Worm (Caenorhabditis elegans) whole organism, midembryonic: ENCODE results near the gene C14H10.3.

Experiments
- flt-1 ChIP-seq: fragments of 200-800 bp; sonication (Bioruptor generic); IDR thresholded peaks from 2 replicates; pipeline ENCODE4 v1.3.6; 2022; ENCODE audit warnings: missing genetic modification characterization, missing compliant biosample characterization
- klf-2 ChIP-seq: fragments of 200-800 bp; sonication (Bioruptor generic); conservative IDR thresholded peaks from 2 replicates; pipeline ENCODE4 v1.3.6; 2022; ENCODE audit warnings: missing genetic modification reagents, missing genetic modification characterization, missing compliant biosample characterization
- med-1 ChIP-seq: sonication (generic microtip); optimal IDR thresholded peaks from 2 replicates; lab custom pipeline; 2017; ENCODE audit warnings: missing genetic modification characterization, mild to moderate bottlenecking, missing compliant biosample characterization, antibody characterized with exemption, missing genetic modification reagents; ENCODE audit not compliant: insufficient read depth
- ztf-23 ChIP-seq: fragments of 200-800 bp; sonication (Bioruptor generic); IDR thresholded peaks from 2 replicates; pipeline ENCODE4 v1.3.6; 2022; ENCODE audit warnings: missing genetic modification reagents, missing genetic modification characterization, missing compliant biosample characterization

ce11 chrX:10273392-10273791, 45.5 kb upstream of the C14H10.3 start, which contains the start of gene F41E7.2:
- TF ChIP-seq ztf-23 (GFP tag; lab: Robert Waterston, UW): no peak
- no peak for TF ChIP-seq flt-1 (GFP tag; lab: Robert Waterston, UW)
- no peak for TF ChIP-seq med-1
- TF ChIP-seq klf-2: no peak
